Worm (Caenorhabditis elegans) whole organism, early embryonic: ENCODE measurements around the gene clec-171.

ENCODE experiments used
- F13C5.2 ChIP-seq: sonication (generic microtip); optimal IDR thresholded peaks from 2 replicates; lab custom pipeline; 2017; ENCODE audit warnings: mild to moderate bottlenecking, missing genetic modification characterization, inconsistent platforms, missing compliant biosample characterization
- ama-1 ChIP-seq: fragments of 150-350 bp; optimal IDR thresholded peaks from 2 replicates; lab custom pipeline; 2014
- ceh-13 ChIP-seq: fragments of 200-800 bp; sonication (Bioruptor generic); optimal IDR thresholded peaks from 2 replicates; lab custom pipeline; 2018; ENCODE audit warnings: mild to moderate bottlenecking, missing genetic modification characterization, missing compliant biosample characterization
- ceh-36 ChIP-seq: sonication (generic microtip); optimal IDR thresholded peaks from 2 replicates; lab custom pipeline; 2016; ENCODE audit warnings: missing genetic modification characterization, inconsistent platforms, missing compliant biosample characterization
- hmbx-1 ChIP-seq: sonication (generic microtip); optimal IDR thresholded peaks from 2 replicates; lab custom pipeline; 2016; ENCODE audit warnings: mild to moderate bottlenecking, missing genetic modification characterization, missing compliant biosample characterization
- hmg-4 ChIP-seq: fragments of 200-800 bp; sonication (Bioruptor generic); optimal IDR thresholded peaks from 2 replicates; lab custom pipeline; 2018; ENCODE audit warnings: mild to moderate bottlenecking, missing genetic modification characterization, missing compliant biosample characterization
- pes-1 ChIP-seq: fragments of 200-800 bp; sonication (Bioruptor generic); IDR thresholded peaks from 2 replicates; pipeline ENCODE4 v1.3.6; 2022; ENCODE audit warnings: missing genetic modification reagents, missing genetic modification characterization, missing compliant biosample characterization
- sea-1 ChIP-seq: fragments of 200-800 bp; sonication (Bioruptor generic); conservative IDR thresholded peaks from 2 replicates; pipeline ENCODE4 v1.3.6; 2022; ENCODE audit warnings: missing genetic modification characterization, missing compliant biosample characterization
- tbx-11 ChIP-seq: fragments of 200-800 bp; sonication (Bioruptor generic); IDR thresholded peaks from 2 replicates; pipeline ENCODE4 v1.3.6; 2022; ENCODE audit warnings: missing genetic modification characterization, missing compliant biosample characterization
- tbx-37 ChIP-seq: fragments of 200-800 bp; sonication (Bioruptor generic); conservative IDR thresholded peaks from 2 replicates; pipeline ENCODE4 v1.3.6; 2022; ENCODE audit warnings: missing genetic modification reagents, missing genetic modification characterization, missing compliant biosample characterization
- tra-4 ChIP-seq: sonication (generic microtip); optimal IDR thresholded peaks from 2 replicates; lab custom pipeline; 2017; ENCODE audit warnings: missing genetic modification characterization, missing compliant biosample characterization

- TF ChIP-seq sea-1 (GFP tag; lab: Robert Waterston, UW) (no peak), ceh-13 (GFP tag; lab: Kevin White, UChicago) (no peak), tbx-37 (GFP tag; lab: Robert Waterston, UW) (no peak), ama-1 (lab: Kevin White, UChicago) (no peak), pes-1 (GFP tag; lab: Robert Waterston, UW) (no peak), F13C5.2 (tag; lab: Kevin White, UChicago) (no peak), hmbx-1 (tag; lab: Kevin White, UChicago) (no peak), tra-4 (tag; lab: Kevin White, UChicago) (no peak), hmg-4 (GFP tag; lab: Kevin White, UChicago) (no peak), ceh-36 (tag; lab: Kevin White, UChicago) (no peak), tbx-11 (GFP tag; lab: Robert Waterston, UW) (no peak)
Measured at ce11 chrIV:1394077-1394476, 33.1 kb downstream of the clec-171 start.
